Fruit fly (Drosophila melanogaster) whole organism, embryonic: ENCODE results near the gene CG12560.
A peak's percentile ranks its signal among the peaks of the same experiment; 100 is the strongest.

Experiments used
- Aef1 ChIP-seq: fragments of 200-800 bp; sonication (Bioruptor generic); IDR thresholded peaks from 3 replicates; pipeline ENCODE4 v1.3.6; 2022; ENCODE audit warnings: missing biosample characterization, missing genetic modification characterization
- Atf-2 ChIP-seq: fragments of 200-800 bp; sonication (Bioruptor generic); optimal IDR thresholded peaks from 2 replicates; lab custom pipeline; 2016; ENCODE audit warnings: missing biosample characterization, missing genetic modification characterization
- CG10462 ChIP-seq: fragments of 200-800 bp; sonication (Bioruptor generic); optimal IDR thresholded peaks from 2 replicates; lab custom pipeline; 2016; ENCODE audit warnings: missing biosample characterization, missing genetic modification characterization
- CG11085 ChIP-seq: fragments of 200-800 bp; sonication (Bioruptor generic); IDR thresholded peaks from 2 replicates; pipeline ENCODE4 v1.3.6; 2022; ENCODE audit warnings: missing biosample characterization, missing genetic modification characterization
- CG11093 ChIP-seq: fragments of 200-800 bp; sonication (Bioruptor generic); IDR thresholded peaks from 3 replicates; pipeline ENCODE4 v1.3.6; 2022; ENCODE audit warnings: missing biosample characterization, missing genetic modification characterization
- CG12942 ChIP-seq: fragments of 200-800 bp; sonication (Bioruptor generic); optimal IDR thresholded peaks from 3 replicates; lab custom pipeline; 2016; ENCODE audit warnings: missing biosample characterization, missing genetic modification characterization
- CG15514 ChIP-seq: fragments of 200-800 bp; sonication (Bioruptor generic); optimal IDR thresholded peaks from 3 replicates; lab custom pipeline; 2017; ENCODE audit warnings: missing biosample characterization, missing genetic modification characterization, mild to moderate bottlenecking, moderate library complexity, missing genetic modification reagents
- CG1647 ChIP-seq: fragments of 200-800 bp; sonication (Bioruptor generic); optimal IDR thresholded peaks from 3 replicates; lab custom pipeline; 2016; ENCODE audit warnings: missing biosample characterization, missing genetic modification characterization
- CG17802 ChIP-seq: fragments of 200-800 bp; sonication (Bioruptor generic); optimal IDR thresholded peaks from 2 replicates; lab custom pipeline; 2018; ENCODE audit warnings: missing biosample characterization, mild to moderate bottlenecking, missing genetic modification characterization, moderate library complexity
- CG1832 ChIP-seq: fragments of 200-800 bp; sonication (Bioruptor generic); optimal IDR thresholded peaks from 2 replicates; lab custom pipeline; 2017; ENCODE audit warnings: missing biosample characterization, mild to moderate bottlenecking, missing genetic modification characterization, inconsistent platforms
- CG2199 ChIP-seq: fragments of 200-800 bp; sonication (Bioruptor generic); IDR thresholded peaks from 3 replicates; pipeline ENCODE4 v1.3.6; 2022; ENCODE audit warnings: missing biosample characterization, missing genetic modification characterization
- CG2889 ChIP-seq: fragments of 200-800 bp; sonication (Bioruptor generic); IDR thresholded peaks from 3 replicates; pipeline ENCODE4 v1.3.6; 2022; ENCODE audit warnings: missing biosample characterization, missing genetic modification characterization
- CG32532 ChIP-seq: fragments of 200-800 bp; sonication (Bioruptor generic); IDR thresholded peaks from 2 replicates; pipeline ENCODE4 v1.3.6; 2022; ENCODE audit warnings: missing biosample characterization, missing genetic modification characterization
- CG34224 ChIP-seq: fragments of 200-800 bp; sonication (Bioruptor generic); IDR thresholded peaks from 3 replicates; pipeline ENCODE4 v1.3.6; 2022; ENCODE audit warnings: missing biosample characterization, missing genetic modification characterization; ENCODE audit not compliant: partially characterized antibody
- CG4360 ChIP-seq: fragments of 200-800 bp; sonication (Bioruptor generic); IDR thresholded peaks from 2 replicates; pipeline ENCODE4 v1.3.6; 2022; ENCODE audit warnings: missing biosample characterization, missing genetic modification characterization
- CG5180 ChIP-seq: fragments of 200-800 bp; sonication (Bioruptor generic); optimal IDR thresholded peaks from 3 replicates; lab custom pipeline; 2017; ENCODE audit warnings: missing biosample characterization, missing genetic modification characterization, mild to moderate bottlenecking, moderate library complexity, missing genetic modification reagents
- CG6791 ChIP-seq: fragments of 200-800 bp; sonication (Bioruptor generic); IDR thresholded peaks from 3 replicates; pipeline ENCODE4 v1.3.6; 2022; ENCODE audit warnings: missing biosample characterization, missing genetic modification characterization; ENCODE audit not compliant: partially characterized antibody
- CG7745 ChIP-seq: fragments of 200-800 bp; sonication (Bioruptor generic); optimal IDR thresholded peaks from 2 replicates; lab custom pipeline; 2018; ENCODE audit warnings: missing biosample characterization, mild to moderate bottlenecking, missing genetic modification characterization, moderate library complexity
- CG7786 ChIP-seq: fragments of 200-800 bp; sonication (Bioruptor generic); optimal IDR thresholded peaks from 2 replicates; lab custom pipeline; 2016; ENCODE audit warnings: missing biosample characterization, missing genetic modification characterization
- CG7987 ChIP-seq: fragments of 200-800 bp; sonication (Bioruptor generic); optimal IDR thresholded peaks from 2 replicates; lab custom pipeline; 2018; ENCODE audit warnings: missing biosample characterization, mild to moderate bottlenecking, missing genetic modification characterization, moderate library complexity
- D19A ChIP-seq: fragments of 200-800 bp; optimal IDR thresholded peaks from 3 replicates; lab custom pipeline; 2019; ENCODE audit warnings: missing biosample characterization, mild to moderate bottlenecking, missing genetic modification characterization, moderate library complexity
- Dbx ChIP-seq: fragments of 200-800 bp; sonication (Bioruptor generic); IDR thresholded peaks from 3 replicates; pipeline ENCODE4 v1.3.6; 2022; ENCODE audit warnings: missing biosample characterization, missing genetic modification characterization
- Dfd ChIP-seq, 2 experiments: fragments of >200 bp; optimal IDR thresholded peaks; 2 replicates each; lab custom pipeline; 2017; ENCODE audit warnings: missing biosample characterization in 2 of 2, missing genetic modification characterization in 2 of 2
- Doc2 ChIP-seq: fragments of 200-800 bp; sonication (Bioruptor generic); IDR thresholded peaks from 2 replicates; pipeline ENCODE4 v1.3.6; 2022; ENCODE audit warnings: missing biosample characterization, missing genetic modification characterization
- Drgx ChIP-seq: fragments of 200-800 bp; sonication (Bioruptor generic); IDR thresholded peaks from 2 replicates; pipeline ENCODE4 v1.3.6; 2022; ENCODE audit warnings: missing biosample characterization, missing genetic modification characterization
- Gug ChIP-seq: fragments of 200-800 bp; sonication (Bioruptor generic); IDR thresholded peaks from 4 replicates; pipeline ENCODE4 v1.3.6; 2022; ENCODE audit warnings: missing biosample characterization, missing genetic modification characterization
- Hr78 ChIP-seq, 2 experiments: fragments of 200-800 bp in 1 of 2; fragments of >200 bp in 1 of 2; sonication (Bioruptor generic) in 1 of 2; optimal IDR thresholded peaks; 2 replicates each; lab custom pipeline; 2017 to 2019; ENCODE audit warnings: missing biosample characterization in 2 of 2, missing genetic modification characterization in 2 of 2, mild to moderate bottlenecking in 1 of 2, moderate library complexity in 1 of 2
- MTF-1 ChIP-seq: fragments of 200-800 bp; sonication (Bioruptor generic); optimal IDR thresholded peaks from 2 replicates; lab custom pipeline; 2018; ENCODE audit warnings: missing biosample characterization, mild to moderate bottlenecking, missing genetic modification characterization, borderline replicate concordance
- Nf-YA ChIP-seq: fragments of 200-800 bp; sonication (Bioruptor generic); IDR thresholded peaks from 2 replicates; pipeline ENCODE4 v1.3.6; 2022; ENCODE audit warnings: missing biosample characterization, missing genetic modification characterization
- Opbp ChIP-seq: fragments of 200-800 bp; sonication (Bioruptor generic); IDR thresholded peaks from 3 replicates; pipeline ENCODE4 v1.3.6; 2022; ENCODE audit warnings: missing biosample characterization, missing genetic modification characterization; ENCODE audit not compliant: partially characterized antibody
- Rfx ChIP-seq: fragments of 200-800 bp; sonication (Bioruptor generic); IDR thresholded peaks from 2 replicates; pipeline ENCODE4 v1.3.6; 2022; ENCODE audit warnings: missing biosample characterization, missing genetic modification characterization
- Trl ChIP-seq, 3 experiments: fragments of >200 bp in 2 of 3; fragments of 200-800 bp in 1 of 3; sonication (Bioruptor generic) in 1 of 3; optimal IDR thresholded peaks; 2 replicates in 1 of 3; 3 replicates in 2 of 3; lab custom pipeline; 2016 to 2017; ENCODE audit warnings: missing biosample characterization in 1 of 3, missing genetic modification characterization in 1 of 3
- ash1 ChIP-seq: fragments of 200-800 bp; sonication (Bioruptor generic); optimal IDR thresholded peaks from 2 replicates; lab custom pipeline; 2018; ENCODE audit warnings: missing biosample characterization, mild to moderate bottlenecking, missing genetic modification characterization
- btn ChIP-seq: fragments of 200-800 bp; sonication (Bioruptor generic); optimal IDR thresholded peaks from 2 replicates; lab custom pipeline; 2016; ENCODE audit warnings: missing biosample characterization, missing genetic modification characterization
- ci ChIP-seq: fragments of 200-800 bp; sonication (Bioruptor generic); IDR thresholded peaks from 3 replicates; pipeline ENCODE4 v1.3.6; 2022; ENCODE audit warnings: missing biosample characterization, missing genetic modification characterization
- crol ChIP-seq: fragments of 200-800 bp; sonication (Bioruptor generic); IDR thresholded peaks from 2 replicates; pipeline ENCODE4 v1.3.6; 2022; ENCODE audit warnings: missing biosample characterization, missing genetic modification characterization
- cwo ChIP-seq: fragments of 200-800 bp; sonication (Bioruptor generic); optimal IDR thresholded peaks from 3 replicates; lab custom pipeline; 2017; ENCODE audit warnings: missing biosample characterization, missing genetic modification characterization, mild to moderate bottlenecking, moderate library complexity, missing genetic modification reagents
- dm ChIP-seq: fragments of 200-800 bp; sonication (Bioruptor generic); optimal IDR thresholded peaks from 3 replicates; lab custom pipeline; 2016; ENCODE audit warnings: missing biosample characterization, missing genetic modification characterization
- en ChIP-seq: fragments of 200-800 bp; sonication (Bioruptor generic); optimal IDR thresholded peaks from 2 replicates; lab custom pipeline; 2016; ENCODE audit warnings: missing biosample characterization, missing genetic modification characterization
- fru ChIP-seq: fragments of >200 bp; optimal IDR thresholded peaks from 2 replicates; lab custom pipeline; 2017
- ftz-f1 ChIP-seq: fragments of 200-800 bp; sonication (Bioruptor generic); optimal IDR thresholded peaks from 2 replicates; lab custom pipeline; 2016; ENCODE audit warnings: missing biosample characterization, missing genetic modification characterization
- lov ChIP-seq, 2 experiments: fragments of 200-800 bp in 1 of 2; fragments of >200 bp in 1 of 2; sonication (Bioruptor generic) in 1 of 2; IDR thresholded peaks in 1 of 2; optimal IDR thresholded peaks in 1 of 2; 2 replicates in 1 of 2; 3 replicates in 1 of 2; pipeline versions ENCODE4 v1.3.6 to Lab custom; 2017 to 2022; ENCODE audit warnings: missing biosample characterization in 1 of 2, missing genetic modification characterization in 1 of 2
- psq ChIP-seq: fragments of 200-800 bp; sonication (Bioruptor generic); optimal IDR thresholded peaks from 2 replicates; lab custom pipeline; 2017; ENCODE audit warnings: missing biosample characterization, missing genetic modification characterization
- ranshi ChIP-seq: fragments of 200-800 bp; sonication (Bioruptor generic); IDR thresholded peaks from 2 replicates; pipeline ENCODE4 v1.3.6; 2022; ENCODE audit warnings: missing biosample characterization, missing genetic modification characterization
- rib ChIP-seq: fragments of 200-800 bp; sonication (Bioruptor generic); IDR thresholded peaks from 2 replicates; pipeline ENCODE4 v1.3.6; 2022; ENCODE audit warnings: missing biosample characterization, missing genetic modification characterization
- sens ChIP-seq: fragments of 200-800 bp; sonication (Bioruptor generic); peaks from one replicate; lab custom pipeline; 2016; ENCODE audit warnings: missing biosample characterization, missing genetic modification characterization
- vfl ChIP-seq: fragments of 200-800 bp; sonication (Bioruptor generic); optimal IDR thresholded peaks from 2 replicates; lab custom pipeline; 2016; ENCODE audit warnings: missing biosample characterization, missing genetic modification characterization
- vvl ChIP-seq: fragments of 200-800 bp; sonication (Bioruptor generic); IDR thresholded peaks from 2 replicates; pipeline ENCODE4 v1.3.6; 2022; ENCODE audit warnings: missing biosample characterization, missing genetic modification characterization
- zen ChIP-seq: fragments of 200-800 bp; sonication (Bioruptor generic); optimal IDR thresholded peaks from 3 replicates; lab custom pipeline; 2018; ENCODE audit warnings: missing biosample characterization, mild to moderate bottlenecking, missing genetic modification characterization, moderate library complexity
- zfh1 ChIP-seq: fragments of 200-800 bp; sonication (Bioruptor generic); IDR thresholded peaks from 3 replicates; pipeline ENCODE4 v1.3.6; 2022; ENCODE audit warnings: missing biosample characterization, missing genetic modification characterization

The CG12560 gene

dm6 chr2L:7976738-7977137 is 32.5 kb downstream of the CG12560 start (continued):
- TF ChIP-seq dm (GFP tag; lab: Kevin White, UChicago): no peak
- no peak for TF ChIP-seq Atf-2 (GFP tag; lab: Kevin White, UChicago)
- TF ChIP-seq CG1647: no peak
- TF ChIP-seq CG11093 (GFP tag; lab: Robert Waterston, UW): no peak
- TF ChIP-seq Hr78 (GFP tag; optimal IDR thresholded peaks at IDR 0.05; lab: Kevin White, UChicago): peak in 1 of 2 experiments; percentile 36
- 0 out of 3 replicates have a peak, but pooled peaks have one; percentile 30 for TF ChIP-seq Dbx (GFP tag; lab: Robert Waterston, UW)
- no peak for TF ChIP-seq ranshi
- no peak for TF ChIP-seq en (GFP tag; lab: Kevin White, UChicago)
- TF ChIP-seq CG5180: no peak
- TF ChIP-seq sens (GFP tag; lab: Kevin White, UChicago): no peak
- peak; percentile 83 for TF ChIP-seq crol (GFP tag; lab: Robert Waterston, UW)
- TF ChIP-seq cwo (GFP tag; lab: Kevin White, UChicago): peak; percentile 73
- TF ChIP-seq CG6791 (GFP tag; lab: Robert Waterston, UW): 0 out of 3 replicates have a peak, but pooled peaks have one; percentile 16
- TF ChIP-seq vvl: no peak
- no peak for TF ChIP-seq CG7745
- TF ChIP-seq Opbp (GFP tag; lab: Robert Waterston, UW): 0 out of 3 replicates have a peak, but pooled peaks have one; percentile 32
- TF ChIP-seq CG2889 (GFP tag; lab: Robert Waterston, UW): no peak
- TF ChIP-seq CG34224 (GFP tag; lab: Robert Waterston, UW): no peak
- TF ChIP-seq CG15514 (GFP tag; lab: Kevin White, UChicago): no peak
- TF ChIP-seq CG17802 (tag; lab: Kevin White, UChicago): no peak
- TF ChIP-seq Trl (optimal IDR thresholded peaks at IDR 0.05; lab: Kevin White, UChicago): peak; percentile 66 to 81
- no peak for TF ChIP-seq Trl (GFP tag; optimal IDR thresholded peaks at IDR 0.05; lab: Kevin White, UChicago)
- no peak for TF ChIP-seq Gug (GFP tag; lab: Robert Waterston, UW)
- TF ChIP-seq Doc2 (GFP tag; lab: Robert Waterston, UW): no peak
- TF ChIP-seq CG10462 (GFP tag; lab: Kevin White, UChicago): no peak
- peak; percentile 82 for TF ChIP-seq ftz-f1 (GFP tag; lab: Kevin White, UChicago)
- TF ChIP-seq zen: no peak
- peak; percentile 9; the same call in 1 of the 2 replicates for TF ChIP-seq Drgx (GFP tag; lab: Robert Waterston, UW)
- peak; percentile 91 for TF ChIP-seq CG4360 (GFP tag; lab: Robert Waterston, UW)
- TF ChIP-seq ci (GFP tag; lab: Robert Waterston, UW): peak; percentile 53; the same call in 2 of the 3 replicates
- TF ChIP-seq CG7987: peak; percentile 25
- no peak for TF ChIP-seq D19A
- no peak for TF ChIP-seq CG12942 (GFP tag; lab: Kevin White, UChicago)
- TF ChIP-seq zfh1 (GFP tag; lab: Robert Waterston, UW): no peak; the same call in 2 of the 3 replicates
- TF ChIP-seq Rfx: peak; percentile 30; the same call in 1 of the 2 replicates
- TF ChIP-seq MTF-1 (GFP tag; lab: Kevin White, UChicago): no peak
- TF ChIP-seq vfl: no peak
- no peak for TF ChIP-seq lov (optimal IDR thresholded peaks at IDR 0.05; lab: Kevin White, UChicago)
- 0 out of 3 replicates have a peak, but pooled peaks have one; percentile 45 for TF ChIP-seq lov (GFP tag; IDR thresholded peaks at IDR 0.05; lab: Robert Waterston, UW)
- peak; percentile 43 to 91 for TF ChIP-seq Dfd (GFP tag; optimal IDR thresholded peaks at IDR 0.05; lab: Kevin White, UChicago)
- peak; percentile 7; the same call in 1 of the 2 replicates for TF ChIP-seq CG32532 (GFP tag; lab: Robert Waterston, UW)
- peak; percentile 54; the same call in 1 of the 2 replicates for TF ChIP-seq rib (GFP tag; lab: Robert Waterston, UW)
- no peak for TF ChIP-seq psq
- no peak for TF ChIP-seq Nf-YA (GFP tag; lab: Robert Waterston, UW)
- peak; percentile 84 for TF ChIP-seq CG1832
- no peak for TF ChIP-seq CG11085 (GFP tag; lab: Robert Waterston, UW)
- no peak for TF ChIP-seq CG7786 (GFP tag; lab: Kevin White, UChicago)
- no peak for TF ChIP-seq fru (lab: Kevin White, UChicago)
- no peak for TF ChIP-seq btn (GFP tag; lab: Kevin White, UChicago)
- TF ChIP-seq CG2199: peak; percentile 22; the same call in 1 of the 3 replicates
- TF ChIP-seq Aef1 (GFP tag; lab: Robert Waterston, UW): peak; percentile 72; the same call in 2 of the 3 replicates
- peak; percentile 5 for TF ChIP-seq ash1
